Worm (Caenorhabditis elegans) whole organism, young adult: ENCODE results near the gene ZK262.2.
A peak's percentile ranks its signal among the peaks of the same experiment; 100 is the strongest.

Experiments
- C06A6.2 ChIP-seq: fragments of 200-800 bp; sonication (Bioruptor generic); conservative IDR thresholded peaks from 2 replicates; pipeline ENCODE4 v1.3.6; 2022; ENCODE audit warnings: missing genetic modification characterization, missing compliant biosample characterization
- F23B12.7 ChIP-seq: sonication (generic microtip); optimal IDR thresholded peaks from 2 replicates; lab custom pipeline; 2017; ENCODE audit warnings: missing genetic modification characterization, mild to moderate bottlenecking, missing compliant biosample characterization, antibody characterized with exemption, moderate library complexity; ENCODE audit not compliant: insufficient read depth
- F52B5.7 ChIP-seq: sonication (generic microtip); optimal IDR thresholded peaks from 2 replicates; lab custom pipeline; 2016; ENCODE audit warnings: mild to moderate bottlenecking, missing genetic modification characterization, missing compliant biosample characterization
- F57A8.1 ChIP-seq: fragments of 200-800 bp; sonication (Bioruptor generic); optimal IDR thresholded peaks from 2 replicates; lab custom pipeline; 2018; ENCODE audit warnings: mild to moderate bottlenecking, missing genetic modification characterization, moderate library complexity, missing compliant biosample characterization
- T07F8.4 ChIP-seq: sonication (generic microtip); optimal IDR thresholded peaks from 2 replicates; lab custom pipeline; 2016; ENCODE audit warnings: mild to moderate bottlenecking, missing genetic modification characterization, moderate library complexity, missing compliant biosample characterization
- Y53G8AR.9 ChIP-seq: fragments of 200-800 bp; sonication (Bioruptor generic); conservative IDR thresholded peaks from 2 replicates; pipeline ENCODE4 v1.3.6; 2022; ENCODE audit warnings: missing genetic modification reagents, missing genetic modification characterization, missing compliant biosample characterization
- Y56A3A.18 ChIP-seq: fragments of 200-800 bp; sonication (Bioruptor generic); IDR thresholded peaks from 2 replicates; pipeline ENCODE4 v1.3.6; 2022; ENCODE audit warnings: missing genetic modification reagents, missing genetic modification characterization, missing compliant biosample characterization
- ama-1 ChIP-seq, 3 experiments: fragments of 150-350 bp in 1 of 3; sonication (generic microtip) in 2 of 3; optimal IDR thresholded peaks; 2 replicates each; lab custom pipeline; 2014 to 2018; ENCODE audit warnings: missing biosample characterization in 2 of 3, missing genetic modification characterization in 2 of 3, missing genetic modification reagents in 2 of 3
- attf-5 ChIP-seq: fragments of 200-800 bp; sonication (Bioruptor generic); optimal IDR thresholded peaks from 2 replicates; lab custom pipeline; 2018; ENCODE audit warnings: mild to moderate bottlenecking, missing genetic modification characterization, missing compliant biosample characterization
- ceh-27 ChIP-seq: fragments of 200-800 bp; sonication (Bioruptor generic); optimal IDR thresholded peaks from 2 replicates; lab custom pipeline; 2018; ENCODE audit warnings: mild to moderate bottlenecking, missing genetic modification characterization, moderate library complexity, missing compliant biosample characterization
- die-1 ChIP-seq: sonication (generic microtip); optimal IDR thresholded peaks from 2 replicates; lab custom pipeline; 2016; ENCODE audit warnings: missing genotype, mild to moderate bottlenecking, missing genetic modification characterization, missing compliant biosample characterization
- dox-1 ChIP-seq: fragments of 200-800 bp; sonication (Bioruptor generic); IDR thresholded peaks from 2 replicates; pipeline ENCODE4 v1.3.6; 2022; ENCODE audit warnings: missing genetic modification reagents, missing genetic modification characterization, missing compliant biosample characterization
- dpl-1 ChIP-seq: fragments of 150-350 bp; optimal IDR thresholded peaks from 2 replicates; lab custom pipeline; 2014; ENCODE audit warnings: missing biosample characterization, missing genetic modification reagents, missing genetic modification characterization
- fkh-3 ChIP-seq: sonication (generic microtip); optimal IDR thresholded peaks from 2 replicates; lab custom pipeline; 2016; ENCODE audit warnings: mild to moderate bottlenecking, missing genetic modification characterization, missing compliant biosample characterization
- hlh-12 ChIP-seq: sonication (generic microtip); optimal IDR thresholded peaks from 2 replicates; lab custom pipeline; 2016; ENCODE audit warnings: missing genetic modification characterization, missing compliant biosample characterization
- hlh-26 ChIP-seq: fragments of 200-800 bp; sonication (Bioruptor generic); conservative IDR thresholded peaks from 2 replicates; pipeline ENCODE4 v1.3.6; 2022; ENCODE audit warnings: missing genetic modification reagents, missing genetic modification characterization, missing compliant biosample characterization
- hsf-1 ChIP-seq: fragments of 200-800 bp; sonication (Bioruptor generic); IDR thresholded peaks from 2 replicates; pipeline ENCODE4 v1.3.6; 2022; ENCODE audit warnings: missing genetic modification reagents, missing genetic modification characterization, missing compliant biosample characterization
- let-526 ChIP-seq: fragments of 200-800 bp; sonication (Bioruptor generic); IDR thresholded peaks from 2 replicates; pipeline ENCODE4 v1.3.6; 2022; ENCODE audit warnings: missing genetic modification reagents, missing genetic modification characterization, missing compliant biosample characterization
- let-607 ChIP-seq, 2 experiments: fragments of 200-800 bp in 1 of 2; sonication (Bioruptor generic) in 1 of 2; sonication (generic microtip) in 1 of 2; optimal IDR thresholded peaks; 2 replicates each; lab custom pipeline; 2016 to 2018; ENCODE audit warnings: mild to moderate bottlenecking in 2 of 2, missing compliant biosample characterization in 2 of 2, missing genetic modification characterization in 2 of 2, moderate library complexity in 2 of 2, missing genotype in 1 of 2
- lin-26 ChIP-seq: fragments of 200-800 bp; sonication (Bioruptor generic); IDR thresholded peaks from 2 replicates; pipeline ENCODE4 v1.3.6; 2022; ENCODE audit warnings: missing genetic modification reagents, missing genetic modification characterization, missing compliant biosample characterization
- lin-35 ChIP-seq, 3 experiments: fragments of 150-350 bp in 2 of 3; sonication (generic microtip) in 1 of 3; optimal IDR thresholded peaks; 2 replicates each; lab custom pipeline; 2014 to 2018; ENCODE audit warnings: missing biosample characterization in 3 of 3, missing genetic modification characterization in 3 of 3, missing genetic modification reagents in 3 of 3
- lir-1 ChIP-seq: fragments of 200-800 bp; sonication (Bioruptor generic); conservative IDR thresholded peaks from 2 replicates; pipeline ENCODE4 v1.3.6; 2022; ENCODE audit warnings: missing genetic modification reagents, missing genetic modification characterization, missing compliant biosample characterization
- mes-4 ChIP-seq: sonication (generic microtip); optimal IDR thresholded peaks from 2 replicates; lab custom pipeline; 2016; ENCODE audit warnings: missing genotype, missing genetic modification characterization, missing compliant biosample characterization
- nfya-1 ChIP-seq: sonication (generic microtip); optimal IDR thresholded peaks from 2 replicates; lab custom pipeline; 2017; ENCODE audit warnings: antibody characterized with exemption, missing compliant biosample characterization, missing genetic modification characterization, borderline replicate concordance; ENCODE audit not compliant: insufficient read depth
- nfya-2 ChIP-seq: fragments of 200-800 bp; sonication (Bioruptor generic); IDR thresholded peaks from 2 replicates; pipeline ENCODE4 v1.3.6; 2022; ENCODE audit warnings: missing genetic modification reagents, missing genetic modification characterization, missing compliant biosample characterization
- nhr-120 ChIP-seq: fragments of 200-800 bp; sonication (Bioruptor generic); IDR thresholded peaks from 2 replicates; pipeline ENCODE4 v1.3.6; 2022; ENCODE audit warnings: missing genetic modification characterization, missing compliant biosample characterization
- nhr-80 ChIP-seq: sonication (generic microtip); optimal IDR thresholded peaks from 2 replicates; lab custom pipeline; 2016; ENCODE audit warnings: missing genetic modification characterization, missing compliant biosample characterization
- pha-4 ChIP-seq: fragments of 150-350 bp; sonication (generic microtip); optimal IDR thresholded peaks from 2 replicates; lab custom pipeline; 2014; ENCODE audit warnings: missing biosample characterization, missing genetic modification reagents, missing genetic modification characterization
- repo-1 ChIP-seq: sonication (generic microtip); optimal IDR thresholded peaks from 2 replicates; lab custom pipeline; 2017; ENCODE audit warnings: mild to moderate bottlenecking, missing genetic modification characterization, missing compliant biosample characterization
- snpc-1.3 ChIP-seq: sonication (generic microtip); optimal IDR thresholded peaks from 2 replicates; lab custom pipeline; 2017; ENCODE audit warnings: missing genetic modification characterization, mild to moderate bottlenecking, missing compliant biosample characterization, antibody characterized with exemption, moderate library complexity, missing genotype, missing genetic modification reagents; ENCODE audit not compliant: insufficient read depth
- snpc-3.4 ChIP-seq: sonication (generic microtip); optimal IDR thresholded peaks from 2 replicates; lab custom pipeline; 2017; ENCODE audit warnings: missing genetic modification characterization, mild to moderate bottlenecking, missing compliant biosample characterization, antibody characterized with exemption, moderate library complexity, missing genotype, missing genetic modification reagents
- tbp1 ChIP-seq: fragments of 200-800 bp; sonication (Bioruptor generic); optimal IDR thresholded peaks from 2 replicates; lab custom pipeline; 2018; ENCODE audit warnings: mild to moderate bottlenecking, missing genetic modification characterization, missing compliant biosample characterization
- tlf-1 ChIP-seq: fragments of 200-800 bp; sonication (Bioruptor generic); optimal IDR thresholded peaks from 2 replicates; lab custom pipeline; 2018; ENCODE audit warnings: mild to moderate bottlenecking, missing genetic modification characterization, missing compliant biosample characterization
- unc-130 ChIP-seq: sonication (generic microtip); optimal IDR thresholded peaks from 2 replicates; lab custom pipeline; 2016; ENCODE audit warnings: missing genetic modification reagents, missing genetic modification characterization, missing compliant biosample characterization
- zim-3 ChIP-seq: sonication (generic microtip); optimal IDR thresholded peaks from 2 replicates; lab custom pipeline; 2017; ENCODE audit warnings: mild to moderate bottlenecking, missing genetic modification characterization, moderate library complexity, missing compliant biosample characterization
- ztf-28 ChIP-seq: fragments of 200-800 bp; sonication (Bioruptor generic); IDR thresholded peaks from 2 replicates; pipeline ENCODE4 v1.3.6; 2022; ENCODE audit warnings: missing genetic modification reagents, missing genetic modification characterization, missing compliant biosample characterization
- ztf-6 ChIP-seq: fragments of 200-800 bp; sonication (Bioruptor generic); IDR thresholded peaks from 2 replicates; pipeline ENCODE4 v1.3.6; 2022; ENCODE audit warnings: missing genetic modification reagents, missing genetic modification characterization, missing compliant biosample characterization

Gene ZK262.2

ce11 chrV:18412887-18413286, at the start of gene ZK262.2:
Gene ZK262.2 (minus strand): TSS chrV:18412987.
- no peak for TF ChIP-seq let-607 (tag; optimal IDR thresholded peaks at IDR 0.05; lab: Kevin White, UChicago)
- TF ChIP-seq snpc-3.4 (tag; lab: Kevin White, UChicago) = no peak
- no peak for TF ChIP-seq F57A8.1 (GFP tag; lab: Kevin White, UChicago)
- no peak for TF ChIP-seq Y56A3A.18 (GFP tag; lab: Robert Waterston, UW)
- TF ChIP-seq tbp1 = no peak
- TF ChIP-seq pha-4 (tag; lab: Kevin White, UChicago) = no peak
- TF ChIP-seq dpl-1 (GFP tag; lab: Kevin White, UChicago) = no peak
- TF ChIP-seq snpc-1.3 (tag; lab: Kevin White, UChicago) = no peak
- TF ChIP-seq fkh-3 (tag; lab: Kevin White, UChicago) = no peak
- no peak for TF ChIP-seq ceh-27 (GFP tag; lab: Kevin White, UChicago)
- TF ChIP-seq hsf-1 (GFP tag; lab: Robert Waterston, UW) = no peak
- TF ChIP-seq F52B5.7 = no peak
- TF ChIP-seq tlf-1 (GFP tag; lab: Kevin White, UChicago) = no peak

- TF ChIP-seq F23B12.7 (tag; lab: Kevin White, UChicago) (no peak), hlh-26 (GFP tag; lab: Robert Waterston, UW) (no peak), T07F8.4 (tag; lab: Kevin White, UChicago) (no peak), nhr-80 (tag; lab: Kevin White, UChicago) (peak; percentile 38), let-526 (no peak)
Observed at ce11 chrV:18462365-18462837, 49.6 kb upstream of the ZK262.2 start, which contains the start of gene ZK228.4. Gene ZK228.4 (plus strand): TSS chrV:18462787.

- TF ChIP-seq attf-5 (no peak), C06A6.2 (GFP tag; lab: Robert Waterston, UW) (no peak), ztf-6 (GFP tag; lab: Robert Waterston, UW) (no peak), nhr-80 (tag; lab: Kevin White, UChicago) (peak; percentile 79), dox-1 (GFP tag; lab: Robert Waterston, UW) (peak; percentile 9; the same call in 1 of the 2 replicates), zim-3 (tag; lab: Kevin White, UChicago) (no peak)
Observed at ce11 chrV:18461200-18461728, 48.5 kb upstream of the ZK262.2 start, which contains the start of gene ZK228.3. Gene ZK228.3 (minus strand): TSS chrV:18461250.

ce11 chrV:18456574-18456973, 43.8 kb upstream of the ZK262.2 start, which contains the start of gene ZK228.10:
Gene ZK228.10 (plus strand): TSS chrV:18456874.
- TF ChIP-seq Y56A3A.18 (GFP tag; lab: Robert Waterston, UW) (no peak), unc-130 (GFP tag; lab: Kevin White, UChicago) (no peak), die-1 (tag; lab: Kevin White, UChicago) (no peak), hlh-12 (tag; lab: Kevin White, UChicago) (no peak), lin-26 (GFP tag; lab: Robert Waterston, UW) (no peak), attf-5 (no peak), lir-1 (GFP tag; lab: Robert Waterston, UW) (no peak), Y53G8AR.9 (GFP tag; lab: Robert Waterston, UW) (no peak), lin-35 (GFP tag; optimal IDR thresholded peaks at IDR 0.05; lab: Kevin White, UChicago) (no peak), nhr-120 (GFP tag; lab: Robert Waterston, UW) (no peak), ztf-28 (no peak), snpc-3.4 (tag; lab: Kevin White, UChicago) (no peak), nfya-2 (GFP tag; lab: Robert Waterston, UW) (no peak), ama-1 (optimal IDR thresholded peaks at IDR 0.05; lab: Kevin White, UChicago) (no peak), ama-1 (GFP tag; optimal IDR thresholded peaks at IDR 0.05; lab: Kevin White, UChicago) (no peak), repo-1 (tag; lab: Kevin White, UChicago) (no peak), nfya-1 (no peak), mes-4 (tag; lab: Kevin White, UChicago) (no peak)
